Worm (Caenorhabditis elegans): ENCODE data around the gene srx-110.

The srx-110 gene

ce11 chrII:3675176-3675575 is 34.2 kb upstream of the srx-110 start, which contains the start of gene F19B10.2:
TSS of gene F19B10.2 (plus strand) at chrII:3675476.
- TF ChIP-seq isw-1 (GFP tag; IDR thresholded peaks at IDR 0.05) (no peak), unc-86 (tag; optimal IDR thresholded peaks at IDR 0.05) (no peak), ceh-90 (tag; optimal IDR thresholded peaks at IDR 0.05) (no peak), ceh-8 (GFP tag; optimal IDR thresholded peaks at IDR 0.05) (no peak), nhr-19 (GFP tag; conservative IDR thresholded peaks at IDR 0.05) (no peak), unc-30 (tag; optimal IDR thresholded peaks at IDR 0.05) (no peak), pqm-1 (tag; optimal IDR thresholded peaks at IDR 0.05) (no peak), hlh-17 (GFP tag; optimal IDR thresholded peaks at IDR 0.05; ENCODE audit: borderline replicate concordance) (no peak), nhr-84 (tag; optimal IDR thresholded peaks at IDR 0.05) (no peak), ces-1 (GFP tag; optimal IDR thresholded peaks at IDR 0.05) (no peak), xbp-1 (tag; optimal IDR thresholded peaks at IDR 0.05) (no peak), tlp-1 (tag; optimal IDR thresholded peaks at IDR 0.05) (no peak), nhr-77 (tag; optimal IDR thresholded peaks at IDR 0.05) (no peak), mab-9 (GFP tag; IDR thresholded peaks at IDR 0.05) (no peak), mef-2 (tag; optimal IDR thresholded peaks at IDR 0.05) (no peak), irx-1 (tag; optimal IDR thresholded peaks at IDR 0.05) (no peak), C16A3.4 (tag; optimal IDR thresholded peaks at IDR 0.05) (no peak), tbx-2 (tag; optimal IDR thresholded peaks at IDR 0.05) (no peak)

- no peak for TF ChIP-seq efl-3 (GFP tag; optimal IDR thresholded peaks at IDR 0.05)
- no peak for TF ChIP-seq ztf-4 (tag; optimal IDR thresholded peaks at IDR 0.05)
- no peak for TF ChIP-seq egl-13 (tag; optimal IDR thresholded peaks at IDR 0.05)
- no peak for TF ChIP-seq tbx-2 (tag; optimal IDR thresholded peaks at IDR 0.05)
- no peak for TF ChIP-seq xbp-1 (tag; optimal IDR thresholded peaks at IDR 0.05)
- TF ChIP-seq dpl-1 (GFP tag; optimal IDR thresholded peaks at IDR 0.05), result no peak
- TF ChIP-seq unc-98 (GFP tag; IDR thresholded peaks at IDR 0.05), result no peak
- TF ChIP-seq aha-1 (tag; optimal IDR thresholded peaks at IDR 0.05), result no peak
- no peak for TF ChIP-seq nhr-237 (tag; optimal IDR thresholded peaks at IDR 0.05)
- no peak for TF ChIP-seq lin-39 (tag; optimal IDR thresholded peaks at IDR 0.05)
- no peak for TF ChIP-seq snpc-4 (tag; optimal IDR thresholded peaks at IDR 0.05)
- no peak for TF ChIP-seq unc-86 (tag; optimal IDR thresholded peaks at IDR 0.05)
- TF ChIP-seq sptf-1 (tag; optimal IDR thresholded peaks at IDR 0.05), result no peak
- no peak for TF ChIP-seq ces-1 (GFP tag; optimal IDR thresholded peaks at IDR 0.05)
- no peak for TF ChIP-seq dsc-1 (tag; optimal IDR thresholded peaks at IDR 0.05)
- no peak for TF ChIP-seq nhr-12 (tag; optimal IDR thresholded peaks at IDR 0.05)
Observed at ce11 chrII:3678978-3679377, 30.4 kb upstream of the srx-110 start.

ce11 chrII:3680366-3680765 is 29.0 kb upstream of the srx-110 start:
- TF ChIP-seq nhr-76 (tag; optimal IDR thresholded peaks at IDR 0.05) (no peak), vab-15 (tag; optimal IDR thresholded peaks at IDR 0.05) (no peak), ceh-8 (GFP tag; optimal IDR thresholded peaks at IDR 0.05) (no peak), elt-3 (tag; optimal IDR thresholded peaks at IDR 0.05) (no peak), hpl-2 (GFP tag; optimal IDR thresholded peaks at IDR 0.05) (no peak), blmp-1 (tag; optimal IDR thresholded peaks at IDR 0.05) (no peak), unc-86 (tag; optimal IDR thresholded peaks at IDR 0.05) (no peak), tlp-1 (tag; optimal IDR thresholded peaks at IDR 0.05) (no peak), fkh-8 (tag; optimal IDR thresholded peaks at IDR 0.05) (no peak)

ce11 chrII:3681365-3682083 is 27.8 kb upstream of the srx-110 start, which contains the start of gene F19B10.10:
TSS of gene F19B10.10 (minus strand) at chrII:3681415.
- no peak for TF ChIP-seq nhr-47 (tag; optimal IDR thresholded peaks at IDR 0.05)
- TF ChIP-seq tbx-2 (tag; optimal IDR thresholded peaks at IDR 0.05), result no peak
- no peak for TF ChIP-seq nhr-20 (tag; optimal IDR thresholded peaks at IDR 0.05)

Data from whole organism, L1 larva.